Worm (Caenorhabditis elegans): ENCODE data around the gene C29F5.8.

DNA sequence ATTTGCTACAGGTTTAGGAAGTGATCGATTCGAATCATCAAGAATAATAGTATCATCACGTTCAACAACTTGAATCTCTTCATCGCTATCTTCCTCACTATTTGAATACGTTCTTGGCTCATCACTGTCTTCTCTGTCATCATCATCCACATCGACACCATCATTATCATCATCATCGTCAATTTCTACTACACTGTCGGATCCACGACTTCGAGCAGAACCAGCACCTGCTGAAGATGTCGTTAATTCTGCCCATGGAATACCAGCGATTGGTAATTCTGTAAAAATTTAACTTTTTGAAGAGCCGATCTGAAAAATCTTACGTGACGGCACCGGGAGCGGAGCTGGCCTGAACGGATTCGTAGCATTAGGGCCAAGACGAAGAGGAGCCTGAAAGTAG lies 43.7 kb downstream of the C29F5.8 start:
- no peak for TF ChIP-seq dve-1 (tag; optimal IDR thresholded peaks at IDR 0.05; ENCODE audit: insufficient read depth)
- no peak for TF ChIP-seq ztf-11 (tag; optimal IDR thresholded peaks at IDR 0.05)
- TF ChIP-seq gei-8 (GFP tag; optimal IDR thresholded peaks at IDR 0.05): no peak
- no peak for TF ChIP-seq nhr-111 (GFP tag; optimal IDR thresholded peaks at IDR 0.05)
- no peak for TF ChIP-seq daf-12 (tag; optimal IDR thresholded peaks at IDR 0.05)
- no peak for TF ChIP-seq lin-15B (tag; optimal IDR thresholded peaks at IDR 0.05)
- no peak for TF ChIP-seq nhr-237 (tag; optimal IDR thresholded peaks at IDR 0.05)

Data from whole organism, L4 larva.